Fruit fly (Drosophila melanogaster): ENCODE data around the gene tok.

DNA sequence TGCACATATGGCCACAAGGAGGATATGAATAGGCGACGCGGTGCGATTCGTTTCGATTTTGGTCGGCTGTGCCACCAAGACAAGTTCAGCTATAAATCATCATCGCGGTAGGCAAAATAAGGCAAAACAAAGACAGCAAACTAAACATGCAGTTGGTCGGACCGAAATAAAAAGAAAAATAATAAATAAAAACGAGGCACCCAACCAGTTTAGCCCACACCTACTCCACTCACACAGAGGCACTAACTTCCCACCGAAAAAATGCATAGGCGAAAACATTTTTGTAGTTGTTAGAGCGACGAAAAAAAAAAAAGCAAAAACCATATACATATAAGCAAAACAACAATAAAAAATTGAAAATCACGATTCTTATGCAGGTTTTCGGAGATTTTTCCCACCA, 47.2 kb downstream of the tok start:
- no peak for TF ChIP-seq ttk (optimal IDR thresholded peaks at IDR 0.05)
- TF ChIP-seq Sin3A (optimal IDR thresholded peaks at IDR 0.05): no peak
- no peak for TF ChIP-seq Myc (optimal IDR thresholded peaks at IDR 0.05)
- TF ChIP-seq psq (optimal IDR thresholded peaks at IDR 0.05): no peak
- no peak for TF ChIP-seq h (optimal IDR thresholded peaks at IDR 0.05)
- no peak for TF ChIP-seq insv (optimal IDR thresholded peaks at IDR 0.05)

All from Kc167 (cell line).